Fruit fly (Drosophila melanogaster) whole organism, embryonic: Measurements from ENCODE around the gene Sqor.

Source experiments
- Antp ChIP-seq: fragments of 200-800 bp; sonication (Bioruptor generic); optimal IDR thresholded peaks from 3 replicates; lab custom pipeline; 2016; ENCODE audit warnings: missing biosample characterization, missing genetic modification characterization
- CG10321 ChIP-seq: fragments of 200-800 bp; sonication (Bioruptor generic); IDR thresholded peaks from 2 replicates; pipeline ENCODE4 v1.3.6; 2022; ENCODE audit warnings: missing biosample characterization, missing genetic modification characterization
- CG11696 ChIP-seq: fragments of 200-800 bp; sonication (Bioruptor generic); IDR thresholded peaks from 2 replicates; pipeline ENCODE4 v1.3.6; 2022; ENCODE audit warnings: missing biosample characterization, missing genetic modification characterization
- CG12104 ChIP-seq: fragments of 200-800 bp; sonication (Bioruptor generic); optimal IDR thresholded peaks from 3 replicates; lab custom pipeline; 2016; ENCODE audit warnings: missing biosample characterization, missing genetic modification characterization
- CG1233 ChIP-seq: fragments of 200-800 bp; sonication (Bioruptor generic); optimal IDR thresholded peaks from 4 replicates; lab custom pipeline; 2018; ENCODE audit warnings: missing biosample characterization, mild to moderate bottlenecking, missing genetic modification characterization
- CG12942 ChIP-seq: fragments of 200-800 bp; sonication (Bioruptor generic); optimal IDR thresholded peaks from 3 replicates; lab custom pipeline; 2016; ENCODE audit warnings: missing biosample characterization, missing genetic modification characterization
- CG14710 ChIP-seq: fragments of 200-800 bp; sonication (Bioruptor generic); optimal IDR thresholded peaks from 3 replicates; lab custom pipeline; 2019; ENCODE audit warnings: missing biosample characterization, mild to moderate bottlenecking, missing genetic modification characterization, moderate library complexity
- CG1529 ChIP-seq: fragments of 200-800 bp; sonication (Bioruptor generic); optimal IDR thresholded peaks from 3 replicates; lab custom pipeline; 2018; ENCODE audit warnings: missing biosample characterization, missing genetic modification characterization
- CG15601 ChIP-seq: fragments of 200-800 bp; sonication (Bioruptor generic); optimal IDR thresholded peaks from 3 replicates; lab custom pipeline; 2019; ENCODE audit warnings: missing biosample characterization, mild to moderate bottlenecking, missing genetic modification characterization, moderate library complexity
- CG17568 ChIP-seq: fragments of 200-800 bp; sonication (Bioruptor generic); optimal IDR thresholded peaks from 2 replicates; lab custom pipeline; 2018; ENCODE audit warnings: missing biosample characterization, mild to moderate bottlenecking, missing genetic modification characterization, moderate library complexity
- CG1792 ChIP-seq: fragments of 200-800 bp; sonication (Bioruptor generic); optimal IDR thresholded peaks from 2 replicates; lab custom pipeline; 2016; ENCODE audit warnings: missing biosample characterization, missing genetic modification characterization
- CG2875 ChIP-seq: fragments of 200-800 bp; sonication (Bioruptor generic); optimal IDR thresholded peaks from 2 replicates; lab custom pipeline; 2017; ENCODE audit warnings: missing biosample characterization, mild to moderate bottlenecking, missing genetic modification characterization, missing genetic modification reagents
- CG32532 ChIP-seq: fragments of 200-800 bp; sonication (Bioruptor generic); IDR thresholded peaks from 2 replicates; pipeline ENCODE4 v1.3.6; 2022; ENCODE audit warnings: missing biosample characterization, missing genetic modification characterization
- CG5180 ChIP-seq: fragments of 200-800 bp; sonication (Bioruptor generic); optimal IDR thresholded peaks from 3 replicates; lab custom pipeline; 2017; ENCODE audit warnings: missing biosample characterization, missing genetic modification characterization, mild to moderate bottlenecking, moderate library complexity, missing genetic modification reagents
- CG5953 ChIP-seq: fragments of 200-800 bp; sonication (Bioruptor generic); IDR thresholded peaks from 2 replicates; pipeline ENCODE4 v1.3.6; 2022; ENCODE audit warnings: missing biosample characterization, missing genetic modification characterization
- CG6175 ChIP-seq: fragments of 200-800 bp; sonication (Bioruptor generic); IDR thresholded peaks from 3 replicates; pipeline ENCODE4 v1.3.6; 2022; ENCODE audit warnings: missing biosample characterization, missing genetic modification characterization
- CG6683 ChIP-seq: fragments of 200-800 bp; sonication (Bioruptor generic); optimal IDR thresholded peaks from 2 replicates; lab custom pipeline; 2017; ENCODE audit warnings: missing biosample characterization, mild to moderate bottlenecking, missing genetic modification characterization, missing genetic modification reagents
- CG8281 ChIP-seq: fragments of 200-800 bp; sonication (Bioruptor generic); optimal IDR thresholded peaks from 2 replicates; lab custom pipeline; 2018; ENCODE audit warnings: missing biosample characterization, mild to moderate bottlenecking, missing genetic modification characterization, moderate library complexity
- CG8290 ChIP-seq, 3 experiments: fragments of 200-800 bp; sonication (Bioruptor generic); optimal IDR thresholded peaks; 2 replicates each; lab custom pipeline; 2016 to 2019; ENCODE audit warnings: missing biosample characterization in 3 of 3, missing genetic modification characterization in 3 of 3, mild to moderate bottlenecking in 2 of 3, moderate library complexity in 1 of 3
- CG8359 ChIP-seq: fragments of 200-800 bp; sonication (Bioruptor generic); optimal IDR thresholded peaks from 2 replicates; lab custom pipeline; 2017; ENCODE audit warnings: missing biosample characterization, mild to moderate bottlenecking, missing genetic modification characterization, borderline replicate concordance
- Dbx ChIP-seq: fragments of 200-800 bp; sonication (Bioruptor generic); IDR thresholded peaks from 3 replicates; pipeline ENCODE4 v1.3.6; 2022; ENCODE audit warnings: missing biosample characterization, missing genetic modification characterization
- Drgx ChIP-seq: fragments of 200-800 bp; sonication (Bioruptor generic); IDR thresholded peaks from 2 replicates; pipeline ENCODE4 v1.3.6; 2022; ENCODE audit warnings: missing biosample characterization, missing genetic modification characterization
- ERR ChIP-seq: fragments of 200-800 bp; sonication (Bioruptor generic); optimal IDR thresholded peaks from 2 replicates; lab custom pipeline; 2016; ENCODE audit warnings: missing biosample characterization, missing genetic modification characterization
- Gug ChIP-seq: fragments of 200-800 bp; sonication (Bioruptor generic); IDR thresholded peaks from 4 replicates; pipeline ENCODE4 v1.3.6; 2022; ENCODE audit warnings: missing biosample characterization, missing genetic modification characterization
- HmgZ ChIP-seq: fragments of 200-800 bp; sonication (Bioruptor generic); optimal IDR thresholded peaks from 2 replicates; lab custom pipeline; 2018; ENCODE audit warnings: missing biosample characterization, mild to moderate bottlenecking, missing genetic modification characterization
- Kr ChIP-seq: fragments of 200-800 bp; sonication (Bioruptor generic); optimal IDR thresholded peaks from 2 replicates; lab custom pipeline; 2017; ENCODE audit warnings: missing biosample characterization, mild to moderate bottlenecking, missing genetic modification characterization
- Lim3 ChIP-seq: fragments of 200-800 bp; sonication (Bioruptor generic); IDR thresholded peaks from 2 replicates; pipeline ENCODE4 v1.3.6; 2022; ENCODE audit warnings: missing biosample characterization, missing genetic modification characterization
- Med ChIP-seq: fragments of 200-800 bp; sonication (Bioruptor generic); peaks from one replicate; lab custom pipeline; 2016; ENCODE audit warnings: missing biosample characterization, missing genetic modification characterization, mild to moderate bottlenecking, inconsistent platforms, moderate library complexity
- Sox100B ChIP-seq: fragments of 200-800 bp; sonication (Bioruptor generic); optimal IDR thresholded peaks from 3 replicates; lab custom pipeline; 2018; ENCODE audit warnings: missing biosample characterization, mild to moderate bottlenecking, missing genetic modification characterization
- TFAM ChIP-seq: fragments of 200-800 bp; sonication (Bioruptor generic); optimal IDR thresholded peaks from 2 replicates; lab custom pipeline; 2017; ENCODE audit warnings: missing biosample characterization, missing genetic modification characterization, inconsistent platforms
- abd-A ChIP-seq: fragments of 200-800 bp; sonication (Bioruptor generic); optimal IDR thresholded peaks from 3 replicates; lab custom pipeline; 2019; ENCODE audit warnings: missing biosample characterization, mild to moderate bottlenecking, missing genetic modification characterization, moderate library complexity
- crc ChIP-seq: fragments of 200-800 bp; sonication (Bioruptor generic); optimal IDR thresholded peaks from 2 replicates; lab custom pipeline; 2016; ENCODE audit warnings: missing biosample characterization, missing genetic modification characterization
- croc ChIP-seq: fragments of 200-800 bp; sonication (Bioruptor generic); conservative IDR thresholded peaks from 3 replicates; pipeline ENCODE4 v1.3.6; 2022; ENCODE audit warnings: missing biosample characterization, missing genetic modification characterization
- cwo ChIP-seq: fragments of 200-800 bp; sonication (Bioruptor generic); optimal IDR thresholded peaks from 3 replicates; lab custom pipeline; 2017; ENCODE audit warnings: missing biosample characterization, missing genetic modification characterization, mild to moderate bottlenecking, moderate library complexity, missing genetic modification reagents
- dm ChIP-seq: fragments of 200-800 bp; sonication (Bioruptor generic); optimal IDR thresholded peaks from 3 replicates; lab custom pipeline; 2016; ENCODE audit warnings: missing biosample characterization, missing genetic modification characterization
- dmrt11E ChIP-seq: fragments of 200-800 bp; sonication (Bioruptor generic); optimal IDR thresholded peaks from 3 replicates; lab custom pipeline; 2018; ENCODE audit warnings: missing biosample characterization, mild to moderate bottlenecking, missing genetic modification characterization, moderate library complexity
- dmrt99B ChIP-seq: fragments of 200-800 bp; sonication (Bioruptor generic); optimal IDR thresholded peaks from 2 replicates; lab custom pipeline; 2018; ENCODE audit warnings: missing biosample characterization, mild to moderate bottlenecking, missing genetic modification characterization, moderate library complexity
- dysf ChIP-seq: fragments of 200-800 bp; sonication (Bioruptor generic); IDR thresholded peaks from 3 replicates; pipeline ENCODE4 v1.3.6; 2022; ENCODE audit warnings: missing biosample characterization, missing genetic modification characterization
- esg ChIP-seq: fragments of 200-800 bp; sonication (Bioruptor generic); conservative IDR thresholded peaks from 2 replicates; pipeline ENCODE4 v1.3.6; 2022; ENCODE audit warnings: missing biosample characterization, missing genetic modification characterization
- exex ChIP-seq: fragments of 200-800 bp; sonication (Bioruptor generic); optimal IDR thresholded peaks from 4 replicates; lab custom pipeline; 2018; ENCODE audit warnings: missing biosample characterization, mild to moderate bottlenecking, missing genetic modification characterization, moderate library complexity
- gsb ChIP-seq: fragments of 200-800 bp; sonication (Bioruptor generic); IDR thresholded peaks from 2 replicates; pipeline ENCODE4 v1.3.6; 2022; ENCODE audit warnings: missing biosample characterization, missing genetic modification characterization
- gsb-n ChIP-seq: fragments of 200-800 bp; sonication (Bioruptor generic); optimal IDR thresholded peaks from 3 replicates; lab custom pipeline; 2018; ENCODE audit warnings: missing biosample characterization, mild to moderate bottlenecking, missing genetic modification characterization
- h ChIP-seq: fragments of >200 bp; optimal IDR thresholded peaks from 2 replicates; lab custom pipeline; 2017
- insv ChIP-seq, 2 experiments: fragments of 200-800 bp; sonication (Bioruptor generic); optimal IDR thresholded peaks; 3 replicates each; lab custom pipeline; 2016 to 2018; ENCODE audit warnings: missing biosample characterization in 2 of 2, missing genetic modification characterization in 2 of 2
- lilli ChIP-seq: fragments of 200-800 bp; sonication (Bioruptor generic); optimal IDR thresholded peaks from 3 replicates; lab custom pipeline; 2016; ENCODE audit warnings: missing biosample characterization, missing genetic modification characterization
- nmo ChIP-seq: fragments of 200-800 bp; sonication (Bioruptor generic); optimal IDR thresholded peaks from 2 replicates; lab custom pipeline; 2018; ENCODE audit warnings: missing biosample characterization, mild to moderate bottlenecking, missing genetic modification characterization, moderate library complexity
- pfk ChIP-seq: fragments of 200-800 bp; sonication (Bioruptor generic); optimal IDR thresholded peaks from 2 replicates; lab custom pipeline; 2018; ENCODE audit warnings: missing biosample characterization, mild to moderate bottlenecking, missing genetic modification characterization, moderate library complexity
- scrt ChIP-seq: fragments of 200-800 bp; sonication (Bioruptor generic); optimal IDR thresholded peaks from 2 replicates; lab custom pipeline; 2018; ENCODE audit warnings: missing biosample characterization, mild to moderate bottlenecking, missing genetic modification characterization, moderate library complexity
- tna ChIP-seq: fragments of 200-800 bp; sonication (Bioruptor generic); IDR thresholded peaks from 2 replicates; pipeline ENCODE4 v1.3.6; 2022; ENCODE audit warnings: missing biosample characterization, missing genetic modification characterization; ENCODE audit not compliant: partially characterized antibody
- toy ChIP-seq: fragments of 200-800 bp; sonication (Bioruptor generic); IDR thresholded peaks from 2 replicates; pipeline ENCODE4 v1.3.6; 2022; ENCODE audit warnings: missing biosample characterization, missing genetic modification characterization
- trem ChIP-seq: fragments of 200-800 bp; optimal IDR thresholded peaks from 3 replicates; lab custom pipeline; 2019; ENCODE audit warnings: missing biosample characterization, mild to moderate bottlenecking, missing genetic modification characterization, moderate library complexity
- trh ChIP-seq: fragments of 200-800 bp; sonication (Bioruptor generic); optimal IDR thresholded peaks from 2 replicates; lab custom pipeline; 2016; ENCODE audit warnings: missing biosample characterization, missing genetic modification characterization

The Sqor gene

DNA sequence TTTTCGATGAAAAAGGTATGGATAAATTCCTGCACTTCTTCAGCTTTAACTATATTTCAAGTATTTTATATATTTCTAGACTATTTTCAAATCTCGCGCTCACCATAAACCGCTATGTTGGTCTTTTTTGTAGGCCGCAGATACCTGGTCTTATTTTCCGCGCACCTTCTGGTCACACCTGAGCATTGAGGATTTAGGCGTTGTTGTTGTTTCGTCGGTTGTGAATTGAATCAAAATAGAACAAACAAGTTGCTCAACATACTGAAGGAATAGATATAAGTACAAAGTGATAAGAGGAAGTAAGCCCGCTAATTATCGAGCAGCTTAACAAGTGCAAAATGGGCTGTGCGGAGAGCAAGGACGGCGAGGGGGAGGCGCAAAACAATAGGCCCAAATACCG is 37.8 kb downstream of the Sqor start, which contains the start of gene Ctl1 (continued):
- no peak for TF ChIP-seq abd-A (tag; lab: Kevin White, UChicago)
- no peak for TF ChIP-seq scrt (GFP tag; lab: Kevin White, UChicago)
- no peak for TF ChIP-seq dmrt11E (tag; lab: Kevin White, UChicago)
- no peak for TF ChIP-seq CG6683 (GFP tag; lab: Kevin White, UChicago)
- no peak for TF ChIP-seq CG11696 (GFP tag; lab: Robert Waterston, UW)
- TF ChIP-seq CG15601 (tag; lab: Kevin White, UChicago) = peak; percentile 20
- TF ChIP-seq ERR (GFP tag; lab: Kevin White, UChicago) = no peak
- no peak for TF ChIP-seq pfk (GFP tag; lab: Kevin White, UChicago)
- TF ChIP-seq CG5180 (GFP tag; lab: Kevin White, UChicago) = no peak
- TF ChIP-seq croc (GFP tag; lab: Robert Waterston, UW) = no peak
- no peak for TF ChIP-seq Lim3 (GFP tag; lab: Robert Waterston, UW)
- no peak for TF ChIP-seq CG5953 (GFP tag; lab: Robert Waterston, UW)
- peak; percentile 12 for TF ChIP-seq CG14710 (tag; lab: Kevin White, UChicago)
- TF ChIP-seq CG12942 (GFP tag; lab: Kevin White, UChicago) = no peak
- peak; percentile 42 for TF ChIP-seq trem
- TF ChIP-seq CG1233 (GFP tag; lab: Kevin White, UChicago) = no peak
- no peak for TF ChIP-seq Gug (GFP tag; lab: Robert Waterston, UW)
- no peak for TF ChIP-seq CG1529 (GFP tag; lab: Kevin White, UChicago)
- TF ChIP-seq nmo = no peak
- TF ChIP-seq Drgx (GFP tag; lab: Robert Waterston, UW) = no peak
- peak; percentile 31 for TF ChIP-seq HmgZ (tag; lab: Kevin White, UChicago)
- TF ChIP-seq insv (GFP tag; optimal IDR thresholded peaks at IDR 0.05; lab: Kevin White, UChicago) = no peak
- TF ChIP-seq gsb-n (tag; lab: Kevin White, UChicago) = no peak
- no peak for TF ChIP-seq CG8290 (GFP tag; optimal IDR thresholded peaks at IDR 0.05; lab: Kevin White, UChicago)
- no peak for TF ChIP-seq CG8290 (tag; optimal IDR thresholded peaks at IDR 0.05; lab: Kevin White, UChicago)
- no peak for TF ChIP-seq Antp
- no peak for TF ChIP-seq CG10321
- TF ChIP-seq CG17568 (GFP tag; lab: Kevin White, UChicago) = no peak
- TF ChIP-seq exex (tag; lab: Kevin White, UChicago) = no peak
- no peak for TF ChIP-seq trh (GFP tag; lab: Kevin White, UChicago)
- peak; percentile 16 for TF ChIP-seq CG8281 (tag; lab: Kevin White, UChicago)
- TF ChIP-seq h (lab: Kevin White, UChicago) = no peak
- TF ChIP-seq CG12104 (GFP tag; lab: Kevin White, UChicago) = no peak
- no peak for TF ChIP-seq lilli (GFP tag; lab: Kevin White, UChicago)
- no peak for TF ChIP-seq toy (GFP tag; lab: Robert Waterston, UW)
- no peak for TF ChIP-seq CG8359 (GFP tag; lab: Kevin White, UChicago)
- TF ChIP-seq Kr (GFP tag; lab: Kevin White, UChicago) = no peak
- no peak for TF ChIP-seq dmrt99B (tag; lab: Kevin White, UChicago)
- no peak for TF ChIP-seq tna (GFP tag; lab: Robert Waterston, UW)
- TF ChIP-seq CG1792 (GFP tag; lab: Kevin White, UChicago) = no peak
- TF ChIP-seq Sox100B (GFP tag; lab: Kevin White, UChicago) = no peak
- TF ChIP-seq crc = no peak
- TF ChIP-seq dm (GFP tag; lab: Kevin White, UChicago) = no peak
- TF ChIP-seq gsb = no peak
- no peak for TF ChIP-seq CG2875 (GFP tag; lab: Kevin White, UChicago)
- TF ChIP-seq Dbx = no peak
- no peak for TF ChIP-seq TFAM (GFP tag; lab: Kevin White, UChicago)
- no peak for TF ChIP-seq cwo (GFP tag; lab: Kevin White, UChicago)
- TF ChIP-seq Med (GFP tag; lab: Kevin White, UChicago) = peak; percentile 55
- TF ChIP-seq esg (GFP tag; lab: Robert Waterston, UW) = no peak
- no peak for TF ChIP-seq CG32532 (GFP tag; lab: Robert Waterston, UW)
- no peak for TF ChIP-seq CG6175
- TF ChIP-seq dysf (GFP tag; lab: Robert Waterston, UW) = no peak
